Worm (Caenorhabditis elegans) whole organism, L4 larva: Measurements from ENCODE around the gene T13F2.6.

Experiments used
- aly-2 ChIP-seq: sonication (generic microtip); optimal IDR thresholded peaks from 2 replicates; lab custom pipeline; 2018; ENCODE audit warnings: missing biosample characterization, missing genetic modification characterization
- ceh-82 ChIP-seq: sonication (generic microtip); optimal IDR thresholded peaks from 2 replicates; lab custom pipeline; 2017; ENCODE audit warnings: missing biosample characterization, missing genetic modification characterization
- egl-27 ChIP-seq: sonication (generic microtip); optimal IDR thresholded peaks from 3 replicates; lab custom pipeline; 2017; ENCODE audit warnings: missing biosample characterization, missing genetic modification reagents, missing genetic modification characterization
- fkh-10 ChIP-seq: fragments of 150-350 bp; optimal IDR thresholded peaks from 2 replicates; lab custom pipeline; 2014; ENCODE audit warnings: missing biosample characterization, missing genetic modification reagents, missing genetic modification characterization
- fos-1 ChIP-seq: fragments of 150-350 bp; optimal IDR thresholded peaks from 2 replicates; lab custom pipeline; 2014; ENCODE audit warnings: missing biosample characterization, missing genetic modification characterization
- hif-1 ChIP-seq, 2 experiments: sonication (generic microtip); optimal IDR thresholded peaks; 2 replicates each; lab custom pipeline; 2016 to 2017; ENCODE audit warnings: missing compliant biosample characterization in 2 of 2, missing genetic modification characterization in 2 of 2, missing genetic modification reagents in 2 of 2, missing genotype in 2 of 2, mild to moderate bottlenecking in 1 of 2
- lsy-2 ChIP-seq, 2 experiments: fragments of 150-350 bp in 1 of 2; sonication (generic microtip) in 1 of 2; optimal IDR thresholded peaks; 2 replicates each; lab custom pipeline; 2014 to 2017; ENCODE audit warnings: missing biosample characterization in 2 of 2, missing genetic modification characterization in 2 of 2
- nhr-28 ChIP-seq: fragments of 150-350 bp; optimal IDR thresholded peaks from 2 replicates; lab custom pipeline; 2014; ENCODE audit warnings: missing biosample characterization, missing genetic modification characterization
- nhr-48 ChIP-seq: sonication (generic microtip); optimal IDR thresholded peaks from 2 replicates; lab custom pipeline; 2016; ENCODE audit warnings: mild to moderate bottlenecking, missing genetic modification characterization, missing compliant biosample characterization
- unc-62 ChIP-seq, 3 experiments: fragments of 150-350 bp in 1 of 3; sonication (generic microtip); optimal IDR thresholded peaks in 2 of 3; peaks in 1 of 3; 1 replicate in 1 of 3; 2 replicates in 2 of 3; lab custom pipeline; 2014 to 2017; ENCODE audit warnings: missing biosample characterization in 3 of 3, missing genetic modification characterization in 3 of 3, missing genetic modification reagents in 3 of 3, missing genotype in 1 of 3

- TF ChIP-seq egl-27 (tag; lab: Kevin White, UChicago) = no peak
- no peak for TF ChIP-seq lsy-2 (tag; optimal IDR thresholded peaks at IDR 0.05; lab: Kevin White, UChicago)
- no peak for TF ChIP-seq nhr-28 (tag; lab: Kevin White, UChicago)
- no peak for TF ChIP-seq hif-1 (tag; optimal IDR thresholded peaks at IDR 0.05; lab: Kevin White, UChicago)
- no peak for TF ChIP-seq nhr-48
- no peak for TF ChIP-seq unc-62 (GFP tag; optimal IDR thresholded peaks at IDR 0.05 in 1 of 2; lab: Kevin White, UChicago)
- TF ChIP-seq unc-62 (tag; optimal IDR thresholded peaks at IDR 0.05; lab: Kevin White, UChicago) = no peak
- no peak for TF ChIP-seq aly-2 (tag; lab: Kevin White, UChicago)
- TF ChIP-seq fos-1 = no peak
- TF ChIP-seq fkh-10 (GFP tag; lab: Kevin White, UChicago) = no peak
- no peak for TF ChIP-seq ceh-82 (tag; lab: Kevin White, UChicago)
Observed at ce11 chrIV:9784689-9785088, 6.6 kb downstream of the T13F2.6 start, which contains the start of gene sre-4.
